Fruit fly (Drosophila melanogaster) whole organism, prepupa: ENCODE measurements around the gene Baldspot.

Experiments used
- CG10669 ChIP-seq: fragments of 200-800 bp; sonication (Bioruptor generic); optimal IDR thresholded peaks from 3 replicates; lab custom pipeline; 2018; ENCODE audit warnings: missing biosample characterization, mild to moderate bottlenecking, missing genetic modification characterization, moderate library complexity
- CG16779 ChIP-seq: fragments of 200-800 bp; sonication (Bioruptor generic); optimal IDR thresholded peaks from 3 replicates; lab custom pipeline; 2017; ENCODE audit warnings: missing biosample characterization, mild to moderate bottlenecking, missing genetic modification characterization
- CG6792 ChIP-seq: fragments of 200-800 bp; sonication (Bioruptor generic); optimal IDR thresholded peaks from 3 replicates; lab custom pipeline; 2016; ENCODE audit warnings: missing biosample characterization, missing genetic modification characterization
- Gug ChIP-seq: fragments of 200-800 bp; sonication (Bioruptor generic); IDR thresholded peaks from 2 replicates; pipeline ENCODE4 v1.3.6; 2022; ENCODE audit warnings: missing biosample characterization, missing genetic modification characterization
- Lpt ChIP-seq: fragments of 200-800 bp; sonication (Bioruptor generic); optimal IDR thresholded peaks from 3 replicates; lab custom pipeline; 2016; ENCODE audit warnings: missing biosample characterization, missing genetic modification characterization
- cyc ChIP-seq: fragments of 200-800 bp; sonication (Bioruptor generic); optimal IDR thresholded peaks from 3 replicates; lab custom pipeline; 2016; ENCODE audit warnings: missing biosample characterization, missing genetic modification characterization
- eg ChIP-seq: fragments of 200-800 bp; sonication (Bioruptor generic); IDR thresholded peaks from 3 replicates; pipeline ENCODE4 v1.3.6; 2022; ENCODE audit warnings: missing biosample characterization, missing genetic modification characterization
- spab ChIP-seq: fragments of 200-800 bp; sonication (Bioruptor generic); optimal IDR thresholded peaks from 2 replicates; lab custom pipeline; 2017; ENCODE audit warnings: missing biosample characterization, mild to moderate bottlenecking, missing genetic modification characterization, missing genetic modification reagents

DNA sequence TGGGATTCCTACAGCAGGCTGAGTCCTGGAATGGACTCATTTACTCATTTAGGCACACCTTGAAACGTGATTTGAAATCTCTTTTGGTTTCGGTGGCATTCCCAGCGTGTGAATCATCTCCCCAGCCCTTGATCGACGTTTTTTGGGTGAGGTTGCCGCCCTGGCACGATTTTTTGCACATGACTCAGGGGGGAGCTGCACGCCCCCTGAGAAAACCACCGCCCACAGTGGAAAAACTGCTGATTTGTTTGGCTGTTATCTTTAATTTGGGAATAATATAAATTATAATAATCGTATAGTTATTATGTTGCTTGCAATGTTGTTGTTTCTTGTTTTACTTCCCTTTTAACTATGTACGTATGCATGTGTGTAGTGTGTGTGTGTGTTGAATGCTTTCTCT lies 48.4 kb downstream of the Baldspot start:
- TF ChIP-seq spab: no peak
- TF ChIP-seq eg (GFP tag; lab: Robert Waterston, UW): no peak
- TF ChIP-seq CG16779: no peak
- TF ChIP-seq CG6792 (GFP tag; lab: Kevin White, UChicago): no peak
- no peak for TF ChIP-seq Lpt
- TF ChIP-seq CG10669 (GFP tag; lab: Kevin White, UChicago): no peak
- TF ChIP-seq cyc (GFP tag; lab: Kevin White, UChicago): no peak
- TF ChIP-seq Gug: no peak
